Worm (Caenorhabditis elegans) whole organism, L4/young adult: ENCODE data around the gene spig-5.

Experiments
- W03F9.2 ChIP-seq: fragments of 150-350 bp; optimal IDR thresholded peaks from 2 replicates; lab custom pipeline; 2014; ENCODE audit warnings: missing biosample characterization, missing genetic modification characterization
- dao-5 ChIP-seq: sonication (generic microtip); optimal IDR thresholded peaks from 2 replicates; lab custom pipeline; 2016; ENCODE audit warnings: missing genotype, missing genetic modification characterization, moderate library complexity, missing compliant biosample characterization
- him-1 ChIP-seq: sonication (generic microtip); optimal IDR thresholded peaks from 2 replicates; lab custom pipeline; 2016; ENCODE audit warnings: missing genotype, missing genetic modification reagents, missing genetic modification characterization, missing compliant biosample characterization

spig-5 gene

DNA sequence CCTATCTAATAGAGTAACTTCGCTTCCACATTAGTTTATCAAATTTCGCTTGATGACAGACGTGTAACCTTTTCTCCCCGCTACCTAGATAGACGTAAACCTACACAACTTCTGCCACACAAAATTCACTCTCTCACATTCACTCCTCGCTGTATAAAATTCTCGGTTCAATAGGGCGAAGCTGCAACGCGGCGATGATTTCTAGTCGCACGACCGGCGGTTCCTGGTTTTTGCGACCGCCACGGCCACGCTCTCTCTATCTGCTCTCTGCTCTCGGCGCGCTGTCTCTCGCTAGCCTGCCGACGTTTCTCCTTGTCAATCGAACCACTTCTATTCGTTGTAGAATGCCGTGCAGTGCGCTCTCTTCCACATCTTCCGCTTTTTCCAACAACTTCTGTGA lies 42.7 kb downstream of the spig-5 start:
- TF ChIP-seq him-1 (tag; lab: Kevin White, UChicago): peak; percentile 50
- peak; percentile 67 for TF ChIP-seq W03F9.2 (tag; lab: Kevin White, UChicago)
- TF ChIP-seq dao-5 (tag; lab: Kevin White, UChicago): no peak

DNA sequence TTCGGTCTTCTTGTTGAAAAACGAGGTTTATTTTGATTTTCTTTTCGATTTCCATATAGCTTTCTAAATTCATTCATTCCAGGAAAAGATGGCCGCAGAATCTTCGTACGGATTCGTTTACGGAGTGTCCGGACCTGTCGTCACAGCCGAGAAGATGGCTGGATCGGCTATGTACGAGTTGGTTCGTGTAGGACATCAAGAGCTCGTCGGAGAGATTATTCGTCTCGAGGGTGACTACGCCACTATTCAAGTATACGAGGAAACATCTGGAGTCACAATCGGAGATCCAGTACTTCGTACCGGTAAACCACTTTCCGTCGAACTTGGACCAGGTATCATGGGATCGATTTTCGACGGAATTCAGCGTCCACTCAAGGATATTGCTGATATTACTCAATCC lies 43.4 kb downstream of the spig-5 start, which contains the start of gene vha-13:
Gene vha-13, plus strand, starts transcription at position 81 of the 400 bp plus-strand sequence.
- no peak for TF ChIP-seq W03F9.2 (tag; lab: Kevin White, UChicago)

DNA sequence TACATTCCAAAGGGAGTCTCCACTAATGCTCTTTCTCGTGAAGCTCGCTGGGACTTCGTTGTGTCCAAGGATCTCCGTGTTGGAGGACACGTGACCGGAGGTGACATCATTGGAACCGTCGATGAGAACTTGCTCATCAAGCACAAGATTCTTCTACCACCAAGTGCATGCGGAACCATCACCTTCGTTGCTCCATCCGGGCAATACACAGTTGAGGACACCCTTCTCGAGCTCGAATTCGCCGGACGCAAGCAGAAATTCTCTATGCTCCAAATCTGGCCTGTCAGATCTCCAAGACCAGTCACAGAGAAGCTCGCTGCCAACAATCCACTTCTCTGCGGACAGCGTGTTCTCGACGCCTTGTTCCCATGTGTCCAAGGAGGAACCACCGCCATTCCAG lies 43.8 kb downstream of the spig-5 start:
- TF ChIP-seq dao-5 (tag; lab: Kevin White, UChicago): no peak
- TF ChIP-seq W03F9.2 (tag; lab: Kevin White, UChicago): no peak
- TF ChIP-seq him-1 (tag; lab: Kevin White, UChicago): no peak

DNA sequence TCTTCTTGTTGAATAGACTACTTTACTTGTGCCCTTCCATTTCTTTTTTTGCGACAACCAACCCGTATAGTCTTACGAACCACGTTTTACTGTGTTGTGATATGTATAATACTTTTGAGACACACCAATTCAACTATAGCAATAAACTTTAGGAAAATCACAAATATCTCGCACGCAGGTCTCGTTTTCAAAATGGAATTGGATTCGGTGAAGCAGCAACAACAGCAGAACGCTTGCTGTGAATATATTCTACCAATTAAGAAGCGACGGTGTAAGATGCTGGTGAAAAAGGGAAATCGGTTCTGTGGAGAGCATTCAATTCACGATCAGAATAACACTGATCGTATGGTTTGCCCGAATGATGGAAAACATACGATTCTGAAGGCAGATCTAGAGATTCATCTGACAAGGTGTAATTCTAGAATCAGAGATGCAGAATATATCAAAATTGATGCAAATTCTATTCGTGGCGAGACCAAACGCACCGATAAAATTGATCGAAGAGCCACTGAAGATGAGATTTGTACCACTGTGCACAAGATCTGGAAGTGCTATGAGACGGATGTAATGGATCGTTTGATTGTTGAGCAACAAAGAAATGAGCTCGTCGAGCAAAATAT lies 46.1 kb downstream of the spig-5 start, which contains the start of gene Y49A3A.3:
Gene Y49A3A.3, plus strand, starts transcription at position 153 of the 620 bp plus-strand sequence.
- TF ChIP-seq him-1 (tag; lab: Kevin White, UChicago): no peak
- TF ChIP-seq dao-5 (tag; lab: Kevin White, UChicago): peak; percentile 71

DNA sequence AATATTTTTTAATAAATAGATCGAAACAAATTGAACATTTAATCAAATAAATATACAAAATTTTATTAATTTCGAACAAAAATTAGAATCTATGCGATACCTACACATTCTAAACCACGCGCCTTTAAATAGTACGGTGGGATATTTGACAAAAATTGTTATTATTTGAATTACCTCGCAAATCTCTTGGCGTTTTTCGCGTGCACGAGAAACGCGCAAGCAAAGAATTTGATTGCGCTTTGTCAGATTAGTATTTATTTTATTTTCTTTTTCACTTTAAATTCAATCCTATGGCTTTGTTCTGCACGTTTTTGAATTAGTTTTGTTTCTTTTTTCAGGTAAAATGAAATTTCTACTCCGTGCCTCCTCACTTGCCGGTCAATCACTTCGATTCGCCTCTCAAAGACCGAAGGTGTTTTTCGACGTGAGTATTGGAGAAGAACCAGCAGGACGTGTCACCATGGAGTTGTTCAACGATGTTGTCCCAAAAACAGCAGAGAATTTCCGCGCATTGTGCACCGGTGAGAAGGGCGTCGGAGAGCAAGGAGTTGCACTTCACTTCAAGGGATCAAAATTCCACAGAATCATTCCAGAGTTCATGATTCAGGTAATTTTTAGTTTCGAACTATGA lies 47.6 kb downstream of the spig-5 start, which contains the start of gene cyn-1:
Gene cyn-1, plus strand, starts transcription at position 339 of the 631 bp plus-strand sequence.
- TF ChIP-seq him-1 (tag; lab: Kevin White, UChicago): peak; percentile 53
- peak; percentile 89 for TF ChIP-seq W03F9.2 (tag; lab: Kevin White, UChicago)
- TF ChIP-seq dao-5 (tag; lab: Kevin White, UChicago): no peak
